Worm (Caenorhabditis elegans) whole organism, L1 larva: ENCODE results near the gene srx-4.
A peak's percentile ranks its signal among the peaks of the same experiment; 100 is the strongest.

ENCODE experiments used
- C04F5.9 ChIP-seq: sonication (generic microtip); optimal IDR thresholded peaks from 2 replicates; lab custom pipeline; 2016; ENCODE audit warnings: missing genetic modification characterization, missing compliant biosample characterization
- C16A3.4 ChIP-seq: fragments of 150-350 bp; optimal IDR thresholded peaks from 2 replicates; lab custom pipeline; 2014; ENCODE audit warnings: missing biosample characterization, missing genetic modification characterization
- C34B4.2 ChIP-seq: sonication (generic microtip); optimal IDR thresholded peaks from 2 replicates; lab custom pipeline; 2017; ENCODE audit warnings: mild to moderate bottlenecking, missing genetic modification characterization, missing compliant biosample characterization
- F16B12.6 ChIP-seq: fragments of 150-350 bp; optimal IDR thresholded peaks from 2 replicates; lab custom pipeline; 2014; ENCODE audit warnings: missing biosample characterization, missing genetic modification characterization
- aha-1 ChIP-seq: fragments of 150-350 bp; optimal IDR thresholded peaks from 2 replicates; lab custom pipeline; 2014; ENCODE audit warnings: missing biosample characterization, missing genetic modification characterization
- alr-1 ChIP-seq: fragments of 200-800 bp; sonication (Bioruptor generic); optimal IDR thresholded peaks from 2 replicates; lab custom pipeline; 2018; ENCODE audit warnings: borderline replicate concordance, mild to moderate bottlenecking, missing genetic modification characterization, missing compliant biosample characterization
- ama-1 ChIP-seq: fragments of 150-350 bp; optimal IDR thresholded peaks from 2 replicates; lab custom pipeline; 2014
- blmp-1 ChIP-seq: fragments of 150-350 bp; optimal IDR thresholded peaks from 2 replicates; lab custom pipeline; 2014; ENCODE audit warnings: missing biosample characterization, missing genetic modification characterization
- ceh-63 ChIP-seq: fragments of 200-800 bp; sonication (Bioruptor generic); optimal IDR thresholded peaks from 2 replicates; lab custom pipeline; 2018; ENCODE audit warnings: mild to moderate bottlenecking, missing genetic modification characterization, missing compliant biosample characterization
- ceh-8 ChIP-seq: fragments of 200-800 bp; sonication (Bioruptor generic); optimal IDR thresholded peaks from 2 replicates; lab custom pipeline; 2018; ENCODE audit warnings: mild to moderate bottlenecking, missing genetic modification characterization, moderate library complexity, missing compliant biosample characterization
- ceh-82 ChIP-seq, 3 experiments: fragments of 150-350 bp in 1 of 3; sonication (generic microtip) in 2 of 3; optimal IDR thresholded peaks; 2 replicates each; lab custom pipeline; 2014 to 2017; ENCODE audit warnings: missing biosample characterization in 3 of 3, missing genetic modification characterization in 3 of 3
- ces-1 ChIP-seq: fragments of 150-350 bp; optimal IDR thresholded peaks from 2 replicates; lab custom pipeline; 2014; ENCODE audit warnings: missing biosample characterization, missing genetic modification reagents, missing genetic modification characterization
- dsc-1 ChIP-seq: sonication (generic microtip); optimal IDR thresholded peaks from 2 replicates; lab custom pipeline; 2016; ENCODE audit warnings: mild to moderate bottlenecking, missing genetic modification characterization, missing compliant biosample characterization
- egl-13 ChIP-seq: sonication (generic microtip); optimal IDR thresholded peaks from 2 replicates; lab custom pipeline; 2016; ENCODE audit warnings: missing genotype, missing genetic modification reagents, missing genetic modification characterization, missing compliant biosample characterization
- elt-2 ChIP-seq: sonication (generic microtip); optimal IDR thresholded peaks from 2 replicates; lab custom pipeline; 2016; ENCODE audit warnings: missing genetic modification characterization, mild to moderate bottlenecking, inconsistent platforms, missing compliant biosample characterization, missing genetic modification reagents
- elt-3 ChIP-seq, 6 experiments: fragments of 150-350 bp in 1 of 6; sonication (generic microtip); optimal IDR thresholded peaks; 2 replicates each; lab custom pipeline; 2017 to 2018; ENCODE audit warnings: missing biosample characterization in 6 of 6, missing genetic modification characterization in 6 of 6, inconsistent platforms in 1 of 6
- ets-5 ChIP-seq: fragments of 200-800 bp; sonication (Bioruptor generic); IDR thresholded peaks from 2 replicates; pipeline ENCODE4 v1.3.6; 2022; ENCODE audit warnings: missing genetic modification characterization, missing compliant biosample characterization
- fkh-10 ChIP-seq: sonication (generic microtip); optimal IDR thresholded peaks from 2 replicates; lab custom pipeline; 2017; ENCODE audit warnings: missing biosample characterization, missing genetic modification reagents, missing genetic modification characterization
- hlh-17 ChIP-seq: fragments of 200-800 bp; sonication (Bioruptor generic); optimal IDR thresholded peaks from 2 replicates; lab custom pipeline; 2018; ENCODE audit warnings: missing genetic modification characterization, mild to moderate bottlenecking, missing compliant biosample characterization, moderate library complexity, borderline replicate concordance
- hlh-4 ChIP-seq: sonication (generic microtip); optimal IDR thresholded peaks from 2 replicates; lab custom pipeline; 2016; ENCODE audit warnings: mild to moderate bottlenecking, missing genetic modification characterization, missing compliant biosample characterization
- hpl-2 ChIP-seq: fragments of 150-350 bp; optimal IDR thresholded peaks from 2 replicates; lab custom pipeline; 2014; ENCODE audit warnings: missing biosample characterization, missing genetic modification reagents, missing genetic modification characterization
- isw-1 ChIP-seq: fragments of 200-800 bp; sonication (Bioruptor generic); IDR thresholded peaks from 2 replicates; pipeline ENCODE4 v1.3.6; 2022; ENCODE audit warnings: missing genetic modification characterization, missing compliant biosample characterization
- jun-1 ChIP-seq: fragments of 150-350 bp; optimal IDR thresholded peaks from 2 replicates; lab custom pipeline; 2014; ENCODE audit warnings: missing biosample characterization, missing genetic modification reagents, missing genetic modification characterization
- lin-13 ChIP-seq: fragments of 150-350 bp; optimal IDR thresholded peaks from 2 replicates; lab custom pipeline; 2014; ENCODE audit warnings: missing biosample characterization, missing genetic modification reagents, missing genetic modification characterization
- lin-35 ChIP-seq, 2 experiments: fragments of 150-350 bp; optimal IDR thresholded peaks; 2 replicates each; lab custom pipeline; 2014; ENCODE audit warnings: missing biosample characterization in 2 of 2, missing genetic modification characterization in 2 of 2, missing genetic modification reagents in 2 of 2
- lir-3 ChIP-seq: sonication (generic microtip); optimal IDR thresholded peaks from 2 replicates; lab custom pipeline; 2016; ENCODE audit warnings: mild to moderate bottlenecking, missing genetic modification characterization, moderate library complexity, missing compliant biosample characterization; ENCODE audit not compliant: poor library complexity
- lsy-2 ChIP-seq, 2 experiments: fragments of 150-350 bp; optimal IDR thresholded peaks; 2 replicates each; lab custom pipeline; 2014; ENCODE audit warnings: missing biosample characterization in 2 of 2, missing genetic modification characterization in 2 of 2
- mab-9 ChIP-seq: fragments of 200-800 bp; sonication (Bioruptor generic); IDR thresholded peaks from 2 replicates; pipeline ENCODE4 v1.3.6; 2022; ENCODE audit warnings: missing genetic modification reagents, missing genetic modification characterization, missing compliant biosample characterization
- mep-1 ChIP-seq: fragments of 150-350 bp; optimal IDR thresholded peaks from 2 replicates; lab custom pipeline; 2014; ENCODE audit warnings: missing biosample characterization, missing genetic modification characterization
- nhr-11 ChIP-seq: fragments of 150-350 bp; optimal IDR thresholded peaks from 2 replicates; lab custom pipeline; 2014; ENCODE audit warnings: missing biosample characterization, missing genetic modification characterization
- nhr-19 ChIP-seq: fragments of 200-800 bp; sonication (Bioruptor generic); conservative IDR thresholded peaks from 2 replicates; pipeline ENCODE4 v1.3.6; 2022; ENCODE audit warnings: missing genetic modification characterization, missing compliant biosample characterization
- nhr-20 ChIP-seq: sonication (generic microtip); optimal IDR thresholded peaks from 2 replicates; lab custom pipeline; 2016; ENCODE audit warnings: mild to moderate bottlenecking, missing genetic modification characterization, missing compliant biosample characterization
- nhr-47 ChIP-seq: sonication (generic microtip); optimal IDR thresholded peaks from 2 replicates; lab custom pipeline; 2016; ENCODE audit warnings: mild to moderate bottlenecking, missing genetic modification characterization, moderate library complexity, missing compliant biosample characterization
- nhr-77 ChIP-seq: fragments of 150-350 bp; optimal IDR thresholded peaks from 2 replicates; lab custom pipeline; 2014; ENCODE audit warnings: missing biosample characterization, missing genetic modification characterization
- nhr-85 ChIP-seq: sonication (generic microtip); peaks from one replicate; lab custom pipeline; 2016; ENCODE audit warnings: missing genetic modification characterization, inconsistent platforms, missing compliant biosample characterization
- pax-3 ChIP-seq: fragments of 200-800 bp; sonication (Bioruptor generic); optimal IDR thresholded peaks from 2 replicates; lab custom pipeline; 2018; ENCODE audit warnings: mild to moderate bottlenecking, missing genetic modification characterization, moderate library complexity, missing compliant biosample characterization
- rnt-1 ChIP-seq: sonication (generic microtip); optimal IDR thresholded peaks from 2 replicates; lab custom pipeline; 2016; ENCODE audit warnings: mild to moderate bottlenecking, missing genetic modification characterization, moderate library complexity, missing compliant biosample characterization
- snpc-4 ChIP-seq: fragments of 150-350 bp; optimal IDR thresholded peaks from 2 replicates; lab custom pipeline; 2014; ENCODE audit warnings: missing biosample characterization, missing genetic modification characterization
- snu-23 ChIP-seq: sonication (generic microtip); optimal IDR thresholded peaks from 2 replicates; lab custom pipeline; 2016; ENCODE audit warnings: missing genetic modification characterization, missing compliant biosample characterization
- sox-4 ChIP-seq: sonication (generic microtip); optimal IDR thresholded peaks from 2 replicates; lab custom pipeline; 2016; ENCODE audit warnings: missing genetic modification characterization, missing compliant biosample characterization
- sptf-1 ChIP-seq: fragments of 150-350 bp; optimal IDR thresholded peaks from 2 replicates; lab custom pipeline; 2014; ENCODE audit warnings: missing biosample characterization, missing genetic modification characterization
- sup-37 ChIP-seq: fragments of 200-800 bp; sonication (Bioruptor generic); optimal IDR thresholded peaks from 2 replicates; lab custom pipeline; 2018; ENCODE audit warnings: mild to moderate bottlenecking, missing genetic modification characterization, missing compliant biosample characterization
- swsn-7 ChIP-seq: sonication (generic microtip); optimal IDR thresholded peaks from 2 replicates; lab custom pipeline; 2016; ENCODE audit warnings: missing genetic modification characterization, missing compliant biosample characterization
- unc-86 ChIP-seq: sonication (generic microtip); optimal IDR thresholded peaks from 2 replicates; lab custom pipeline; 2016; ENCODE audit warnings: missing genetic modification characterization, missing compliant biosample characterization
- zag-1 ChIP-seq: fragments of 150-350 bp; optimal IDR thresholded peaks from 2 replicates; lab custom pipeline; 2014; ENCODE audit warnings: missing biosample characterization, missing genetic modification characterization
- ztf-11 ChIP-seq, 2 experiments: sonication (generic microtip); optimal IDR thresholded peaks; 2 replicates each; lab custom pipeline; 2016 to 2017; ENCODE audit warnings: missing genetic modification characterization in 2 of 2, missing biosample characterization in 1 of 2, missing compliant biosample characterization in 1 of 2
- ztf-4 ChIP-seq: fragments of 150-350 bp; optimal IDR thresholded peaks from 2 replicates; lab custom pipeline; 2014; ENCODE audit warnings: missing biosample characterization, missing genetic modification characterization

Gene srx-4

ce11 chrV:728822-729493, 36.4 kb upstream of the srx-4 start (continued):
- TF ChIP-seq snu-23 (GFP tag; lab: Kevin White, UChicago) (peak; percentile 82), pax-3 (tag; lab: Kevin White, UChicago) (no peak), ets-5 (GFP tag; lab: Robert Waterston, UW) (no peak), snpc-4 (no peak), ztf-4 (tag; lab: Kevin White, UChicago) (peak; percentile 76), sptf-1 (no peak), F16B12.6 (tag; lab: Kevin White, UChicago) (no peak), nhr-47 (peak; percentile 57), dsc-1 (tag; lab: Kevin White, UChicago) (no peak), fkh-10 (GFP tag; lab: Kevin White, UChicago) (no peak), alr-1 (tag; lab: Kevin White, UChicago) (no peak), mab-9 (GFP tag; lab: Robert Waterston, UW) (no peak), sup-37 (GFP tag; lab: Kevin White, UChicago) (peak; percentile 40), C04F5.9 (peak; percentile 44), nhr-20 (tag; lab: Kevin White, UChicago) (peak; percentile 84), nhr-11 (tag; lab: Kevin White, UChicago) (no peak), ztf-11 (tag; optimal IDR thresholded peaks at IDR 0.05; lab: Kevin White, UChicago) (no peak), unc-86 (tag; lab: Kevin White, UChicago) (no peak), lin-13 (GFP tag; lab: Kevin White, UChicago) (no peak), blmp-1 (tag; lab: Kevin White, UChicago) (peak; percentile 54), C16A3.4 (peak; percentile 57), hlh-17 (GFP tag; lab: Kevin White, UChicago) (no peak), elt-2 (tag; lab: Kevin White, UChicago) (peak; percentile 7), ama-1 (peak; percentile 79), jun-1 (tag; lab: Kevin White, UChicago) (no peak), ceh-82 (tag; optimal IDR thresholded peaks at IDR 0.05; lab: Kevin White, UChicago) (no peak), ceh-8 (no peak), lir-3 (tag; lab: Kevin White, UChicago) (peak; percentile 81), nhr-85 (tag; lab: Kevin White, UChicago) (peak; percentile 75), aha-1 (no peak), sox-4 (tag; lab: Kevin White, UChicago) (no peak), nhr-19 (GFP tag; lab: Robert Waterston, UW) (peak; percentile 93), mep-1 (tag; lab: Kevin White, UChicago) (peak; percentile 47)
- TF ChIP-seq, all 84 proteins: peak for 31

- TF ChIP-seq dsc-1 (tag; lab: Kevin White, UChicago) = no peak
- peak; percentile 15 for TF ChIP-seq jun-1 (tag; lab: Kevin White, UChicago)
- no peak for TF ChIP-seq unc-86 (tag; lab: Kevin White, UChicago)
- no peak for TF ChIP-seq hlh-4 (tag; lab: Kevin White, UChicago)
- TF ChIP-seq ceh-63 (GFP tag; lab: Kevin White, UChicago) = peak; percentile 54
- TF ChIP-seq zag-1 = no peak
- no peak for TF ChIP-seq egl-13
- no peak for TF ChIP-seq ceh-82 (tag; optimal IDR thresholded peaks at IDR 0.05; lab: Kevin White, UChicago)
- TF ChIP-seq isw-1 = no peak
- peak; percentile 88 for TF ChIP-seq rnt-1 (tag; lab: Kevin White, UChicago)
- peak; percentile 14 for TF ChIP-seq ztf-4 (tag; lab: Kevin White, UChicago)
- peak; percentile 32 for TF ChIP-seq sox-4 (tag; lab: Kevin White, UChicago)
- no peak for TF ChIP-seq alr-1 (tag; lab: Kevin White, UChicago)
- peak in 1 of 2 experiments; percentile 75 for TF ChIP-seq lin-35 (GFP tag; optimal IDR thresholded peaks at IDR 0.05; lab: Kevin White, UChicago)
- no peak for TF ChIP-seq snpc-4
- no peak for TF ChIP-seq pax-3 (tag; lab: Kevin White, UChicago)
- TF ChIP-seq C34B4.2 = no peak
- no peak for TF ChIP-seq ces-1 (GFP tag; lab: Kevin White, UChicago)
- peak; percentile 29 for TF ChIP-seq nhr-77 (tag; lab: Kevin White, UChicago)
- peak in 2 of 6 experiments; percentile 29 to 80 for TF ChIP-seq elt-3 (tag; optimal IDR thresholded peaks at IDR 0.05; lab: Kevin White, UChicago)
- TF ChIP-seq mep-1 (tag; lab: Kevin White, UChicago) = peak; percentile 59
- peak in 1 of 2 experiments; percentile 27 for TF ChIP-seq ztf-11 (tag; optimal IDR thresholded peaks at IDR 0.05; lab: Kevin White, UChicago)
- peak; percentile 68 for TF ChIP-seq swsn-7 (tag; lab: Kevin White, UChicago)
- TF ChIP-seq lsy-2 (tag; optimal IDR thresholded peaks at IDR 0.05; lab: Kevin White, UChicago) = peak; percentile 31 to 55
- no peak for TF ChIP-seq hpl-2 (GFP tag; lab: Kevin White, UChicago)
- peak; percentile 41 for TF ChIP-seq hlh-17 (GFP tag; lab: Kevin White, UChicago)
- peak; percentile 89 for TF ChIP-seq ama-1
Measured at ce11 chrV:727484-728351, 35.1 kb upstream of the srx-4 start, which contains the start of the genes icl-1 and srh-2. icl-1 (minus strand) TSS chrV:728004. srh-2 (plus strand) TSS chrV:728301.
